Worm (Caenorhabditis elegans) whole organism, young adult: ENCODE measurements around the gene sre-2.

Experiments used
- B0019.2 ChIP-seq: fragments of 200-800 bp; sonication (Bioruptor generic); conservative IDR thresholded peaks from 2 replicates; pipeline ENCODE4 v1.3.6; 2022; ENCODE audit warnings: missing genetic modification reagents, missing genetic modification characterization, missing compliant biosample characterization
- B0035.1 ChIP-seq: sonication (generic microtip); optimal IDR thresholded peaks from 2 replicates; lab custom pipeline; 2016; ENCODE audit warnings: missing genetic modification characterization, mild to moderate bottlenecking, missing compliant biosample characterization, missing genotype, missing genetic modification reagents
- B0336.3 ChIP-seq: fragments of 200-800 bp; sonication (Bioruptor generic); IDR thresholded peaks from 2 replicates; pipeline ENCODE4 v1.3.6; 2022; ENCODE audit warnings: missing genetic modification characterization, missing compliant biosample characterization
- C17E4.6 ChIP-seq: fragments of 200-800 bp; sonication (Bioruptor generic); IDR thresholded peaks from 2 replicates; pipeline ENCODE4 v1.3.6; 2022; ENCODE audit warnings: missing genetic modification reagents, missing genetic modification characterization, missing compliant biosample characterization
- F23B12.7 ChIP-seq: sonication (generic microtip); optimal IDR thresholded peaks from 2 replicates; lab custom pipeline; 2017; ENCODE audit warnings: missing genetic modification characterization, mild to moderate bottlenecking, missing compliant biosample characterization, antibody characterized with exemption, moderate library complexity; ENCODE audit not compliant: insufficient read depth
- F33H1.4 ChIP-seq: fragments of 200-800 bp; sonication (Bioruptor generic); IDR thresholded peaks from 2 replicates; pipeline ENCODE4 v1.3.6; 2022; ENCODE audit warnings: missing genetic modification reagents, missing genetic modification characterization, missing compliant biosample characterization
- F49E8.2 ChIP-seq: sonication (generic microtip); optimal IDR thresholded peaks from 3 replicates; lab custom pipeline; 2017; ENCODE audit warnings: missing genetic modification characterization, mild to moderate bottlenecking, missing compliant biosample characterization, antibody characterized with exemption, moderate library complexity; ENCODE audit not compliant: insufficient read depth
- F55B11.4 ChIP-seq: sonication (generic microtip); optimal IDR thresholded peaks from 2 replicates; lab custom pipeline; 2016; ENCODE audit warnings: missing compliant biosample characterization, missing genetic modification characterization, borderline replicate concordance; ENCODE audit not compliant: insufficient read depth
- F57A8.1 ChIP-seq: fragments of 200-800 bp; sonication (Bioruptor generic); optimal IDR thresholded peaks from 2 replicates; lab custom pipeline; 2018; ENCODE audit warnings: mild to moderate bottlenecking, missing genetic modification characterization, moderate library complexity, missing compliant biosample characterization
- T07F8.4 ChIP-seq: sonication (generic microtip); optimal IDR thresholded peaks from 2 replicates; lab custom pipeline; 2016; ENCODE audit warnings: mild to moderate bottlenecking, missing genetic modification characterization, moderate library complexity, missing compliant biosample characterization
- T26A5.8 ChIP-seq: sonication (generic microtip); optimal IDR thresholded peaks from 2 replicates; lab custom pipeline; 2016; ENCODE audit warnings: missing genetic modification characterization, missing compliant biosample characterization
- Y53F4B.3 ChIP-seq: fragments of 200-800 bp; sonication (Bioruptor generic); IDR thresholded peaks from 2 replicates; pipeline ENCODE4 v1.3.6; 2022; ENCODE audit warnings: missing genetic modification reagents, missing genetic modification characterization, missing compliant biosample characterization
- Y53G8AR.9 ChIP-seq: fragments of 200-800 bp; sonication (Bioruptor generic); conservative IDR thresholded peaks from 2 replicates; pipeline ENCODE4 v1.3.6; 2022; ENCODE audit warnings: missing genetic modification reagents, missing genetic modification characterization, missing compliant biosample characterization
- ZK185.1 ChIP-seq: sonication (generic microtip); optimal IDR thresholded peaks from 2 replicates; lab custom pipeline; 2016; ENCODE audit warnings: mild to moderate bottlenecking, missing genetic modification characterization, missing compliant biosample characterization; ENCODE audit not compliant: poor library complexity, severe bottlenecking
- atf-7 ChIP-seq: sonication (generic microtip); optimal IDR thresholded peaks from 2 replicates; lab custom pipeline; 2017; ENCODE audit warnings: mild to moderate bottlenecking, missing genetic modification characterization, missing compliant biosample characterization
- athp-1 ChIP-seq: sonication (generic microtip); optimal IDR thresholded peaks from 2 replicates; lab custom pipeline; 2017; ENCODE audit warnings: mild to moderate bottlenecking, missing genetic modification characterization, missing compliant biosample characterization
- attf-3 ChIP-seq: fragments of 200-800 bp; sonication (Bioruptor generic); conservative IDR thresholded peaks from 2 replicates; pipeline ENCODE4 v1.3.6; 2022; ENCODE audit warnings: missing genetic modification reagents, missing genetic modification characterization, missing compliant biosample characterization
- bed-1 ChIP-seq: fragments of 200-800 bp; sonication (Bioruptor generic); IDR thresholded peaks from 2 replicates; pipeline ENCODE4 v1.3.6; 2022; ENCODE audit warnings: missing genetic modification reagents, missing genetic modification characterization, missing compliant biosample characterization
- ccch-3 ChIP-seq: fragments of 200-800 bp; sonication (Bioruptor generic); optimal IDR thresholded peaks from 2 replicates; lab custom pipeline; 2018; ENCODE audit warnings: mild to moderate bottlenecking, missing genetic modification characterization, missing compliant biosample characterization
- cebp-2 ChIP-seq: fragments of 200-800 bp; sonication (Bioruptor generic); IDR thresholded peaks from 2 replicates; pipeline ENCODE4 v1.3.6; 2022; ENCODE audit warnings: missing genetic modification characterization, missing compliant biosample characterization
- ceh-40 ChIP-seq: fragments of 200-800 bp; sonication (Bioruptor generic); IDR thresholded peaks from 2 replicates; pipeline ENCODE4 v1.3.6; 2022; ENCODE audit warnings: missing genetic modification characterization, missing compliant biosample characterization
- ceh-58 ChIP-seq: fragments of 200-800 bp; sonication (Bioruptor generic); IDR thresholded peaks from 2 replicates; pipeline ENCODE4 v1.3.6; 2022; ENCODE audit warnings: missing genetic modification characterization, missing compliant biosample characterization
- ceh-91 ChIP-seq: fragments of 200-800 bp; sonication (Bioruptor generic); IDR thresholded peaks from 2 replicates; pipeline ENCODE4 v1.3.6; 2022; ENCODE audit warnings: missing genetic modification reagents, missing genetic modification characterization, missing compliant biosample characterization
- dpl-1 ChIP-seq: fragments of 150-350 bp; optimal IDR thresholded peaks from 2 replicates; lab custom pipeline; 2014; ENCODE audit warnings: missing biosample characterization, missing genetic modification reagents, missing genetic modification characterization
- efl-1 ChIP-seq: fragments of 150-350 bp; optimal IDR thresholded peaks from 2 replicates; lab custom pipeline; 2014; ENCODE audit warnings: missing biosample characterization, missing genetic modification reagents, missing genetic modification characterization
- egrh-3 ChIP-seq: fragments of 200-800 bp; sonication (Bioruptor generic); IDR thresholded peaks from 2 replicates; pipeline ENCODE4 v1.3.6; 2022; ENCODE audit warnings: missing genetic modification reagents, missing genetic modification characterization, missing compliant biosample characterization
- ets-4 ChIP-seq: fragments of 200-800 bp; sonication (Bioruptor generic); optimal IDR thresholded peaks from 2 replicates; lab custom pipeline; 2018; ENCODE audit warnings: mild to moderate bottlenecking, missing genetic modification characterization, missing compliant biosample characterization
- fkh-3 ChIP-seq: sonication (generic microtip); optimal IDR thresholded peaks from 2 replicates; lab custom pipeline; 2016; ENCODE audit warnings: mild to moderate bottlenecking, missing genetic modification characterization, missing compliant biosample characterization
- hmg-20 ChIP-seq: fragments of 200-800 bp; sonication (Bioruptor generic); IDR thresholded peaks from 2 replicates; pipeline ENCODE4 v1.3.6; 2022; ENCODE audit warnings: missing genetic modification reagents, missing genetic modification characterization, missing compliant biosample characterization
- hsf-1 ChIP-seq: fragments of 200-800 bp; sonication (Bioruptor generic); IDR thresholded peaks from 2 replicates; pipeline ENCODE4 v1.3.6; 2022; ENCODE audit warnings: missing genetic modification reagents, missing genetic modification characterization, missing compliant biosample characterization
- let-526 ChIP-seq: fragments of 200-800 bp; sonication (Bioruptor generic); IDR thresholded peaks from 2 replicates; pipeline ENCODE4 v1.3.6; 2022; ENCODE audit warnings: missing genetic modification reagents, missing genetic modification characterization, missing compliant biosample characterization
- lin-40 ChIP-seq: sonication (generic microtip); optimal IDR thresholded peaks from 2 replicates; lab custom pipeline; 2016; ENCODE audit warnings: missing genetic modification characterization, mild to moderate bottlenecking, missing compliant biosample characterization, missing genotype, missing genetic modification reagents
- lir-1 ChIP-seq: fragments of 200-800 bp; sonication (Bioruptor generic); conservative IDR thresholded peaks from 2 replicates; pipeline ENCODE4 v1.3.6; 2022; ENCODE audit warnings: missing genetic modification reagents, missing genetic modification characterization, missing compliant biosample characterization
- lsy-27 ChIP-seq: sonication (generic microtip); optimal IDR thresholded peaks from 2 replicates; lab custom pipeline; 2017; ENCODE audit warnings: missing genetic modification characterization, mild to moderate bottlenecking, missing compliant biosample characterization, antibody characterized with exemption, missing genotype, borderline replicate concordance; ENCODE audit not compliant: insufficient read depth
- madf-6 ChIP-seq: fragments of 200-800 bp; sonication (Bioruptor generic); IDR thresholded peaks from 2 replicates; pipeline ENCODE4 v1.3.6; 2022; ENCODE audit warnings: missing genetic modification reagents, missing genetic modification characterization, missing compliant biosample characterization
- mcd-1 ChIP-seq: fragments of 200-800 bp; sonication (Bioruptor generic); IDR thresholded peaks from 2 replicates; pipeline ENCODE4 v1.3.6; 2022; ENCODE audit warnings: missing genetic modification reagents, missing genetic modification characterization, missing compliant biosample characterization
- nhr-90 ChIP-seq: sonication (generic microtip); optimal IDR thresholded peaks from 2 replicates; lab custom pipeline; 2016; ENCODE audit warnings: missing genotype, mild to moderate bottlenecking, missing genetic modification characterization, missing compliant biosample characterization
- pha-4 ChIP-seq: fragments of 150-350 bp; sonication (generic microtip); optimal IDR thresholded peaks from 2 replicates; lab custom pipeline; 2014; ENCODE audit warnings: missing biosample characterization, missing genetic modification reagents, missing genetic modification characterization
- rcor-1 ChIP-seq: fragments of 200-800 bp; sonication (Bioruptor generic); IDR thresholded peaks from 2 replicates; pipeline ENCODE4 v1.3.6; 2022; ENCODE audit warnings: missing genetic modification reagents, missing genetic modification characterization, missing compliant biosample characterization
- rec-8 ChIP-seq, 2 experiments: sonication (generic microtip); optimal IDR thresholded peaks; 2 replicates each; lab custom pipeline; 2016; ENCODE audit warnings: mild to moderate bottlenecking in 2 of 2, missing genetic modification characterization in 2 of 2, missing genetic modification reagents in 2 of 2, missing genotype in 2 of 2, missing biosample characterization in 1 of 2, missing compliant biosample characterization in 1 of 2, moderate library complexity in 1 of 2
- repo-1 ChIP-seq: sonication (generic microtip); optimal IDR thresholded peaks from 2 replicates; lab custom pipeline; 2017; ENCODE audit warnings: mild to moderate bottlenecking, missing genetic modification characterization, missing compliant biosample characterization
- snpc-1.3 ChIP-seq: sonication (generic microtip); optimal IDR thresholded peaks from 2 replicates; lab custom pipeline; 2017; ENCODE audit warnings: missing genetic modification characterization, mild to moderate bottlenecking, missing compliant biosample characterization, antibody characterized with exemption, moderate library complexity, missing genotype, missing genetic modification reagents; ENCODE audit not compliant: insufficient read depth
- sptf-2 ChIP-seq: fragments of 200-800 bp; sonication (Bioruptor generic); optimal IDR thresholded peaks from 2 replicates; lab custom pipeline; 2018; ENCODE audit warnings: mild to moderate bottlenecking, missing genetic modification characterization, missing compliant biosample characterization
- tlf-1 ChIP-seq: fragments of 200-800 bp; sonication (Bioruptor generic); optimal IDR thresholded peaks from 2 replicates; lab custom pipeline; 2018; ENCODE audit warnings: mild to moderate bottlenecking, missing genetic modification characterization, missing compliant biosample characterization
- unc-62 ChIP-seq: fragments of 150-350 bp; optimal IDR thresholded peaks from 2 replicates; lab custom pipeline; 2014; ENCODE audit warnings: missing biosample characterization, missing genetic modification reagents, missing genetic modification characterization
- ztf-18 ChIP-seq: sonication (generic microtip); optimal IDR thresholded peaks from 2 replicates; lab custom pipeline; 2016; ENCODE audit warnings: missing genotype, mild to moderate bottlenecking, missing genetic modification characterization, missing compliant biosample characterization
- ztf-22 ChIP-seq: fragments of 200-800 bp; sonication (Bioruptor generic); optimal IDR thresholded peaks from 2 replicates; lab custom pipeline; 2018; ENCODE audit warnings: mild to moderate bottlenecking, missing genetic modification characterization, moderate library complexity, missing compliant biosample characterization
- ztf-25 ChIP-seq: fragments of 200-800 bp; sonication (Bioruptor generic); IDR thresholded peaks from 2 replicates; pipeline ENCODE4 v1.3.6; 2022; ENCODE audit warnings: missing genetic modification reagents, missing genetic modification characterization, missing compliant biosample characterization
- ztf-28 ChIP-seq: fragments of 200-800 bp; sonication (Bioruptor generic); IDR thresholded peaks from 2 replicates; pipeline ENCODE4 v1.3.6; 2022; ENCODE audit warnings: missing genetic modification reagents, missing genetic modification characterization, missing compliant biosample characterization

The sre-2 gene

DNA sequence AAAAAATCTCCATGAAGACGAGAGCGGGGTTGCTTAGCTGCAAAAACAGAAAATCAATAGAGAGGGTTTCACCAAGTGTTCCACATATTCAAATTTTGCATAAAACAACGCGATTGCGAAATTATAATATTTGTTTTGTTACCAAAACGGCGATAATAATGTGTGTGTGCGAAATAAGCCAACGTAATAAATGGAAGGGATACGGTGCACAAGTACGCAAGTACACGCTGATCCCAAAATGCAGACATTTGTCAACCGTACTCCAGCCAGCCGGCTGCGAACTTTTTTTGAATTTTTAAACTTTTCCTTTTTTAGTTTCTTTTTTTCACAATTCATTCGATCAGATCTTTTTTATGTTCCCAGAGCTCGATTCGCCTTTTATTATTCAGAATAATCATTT is 22.9 kb upstream of the sre-2 start, which contains the start of gene ire-1:
TSS of gene ire-1 (minus strand) at position 44 of the 400 bp plus-strand sequence.
- TF ChIP-seq F33H1.4 (GFP tag; lab: Robert Waterston, UW) (peak; percentile 45; the same call in 1 of the 2 replicates), bed-1 (GFP tag; lab: Robert Waterston, UW) (no peak), ztf-18 (tag; lab: Kevin White, UChicago) (peak; percentile 28), ceh-58 (GFP tag; lab: Robert Waterston, UW) (no peak), lsy-27 (tag; lab: Kevin White, UChicago) (no peak), ztf-22 (GFP tag; lab: Kevin White, UChicago) (no peak), efl-1 (GFP tag; lab: Kevin White, UChicago) (no peak), fkh-3 (tag; lab: Kevin White, UChicago) (no peak), F49E8.2 (peak; percentile 63), T07F8.4 (tag; lab: Kevin White, UChicago) (no peak), lir-1 (no peak), snpc-1.3 (no peak), C17E4.6 (GFP tag; lab: Robert Waterston, UW) (no peak), B0019.2 (peak; percentile 31; the same call in 1 of the 2 replicates), attf-3 (no peak), ets-4 (no peak), egrh-3 (GFP tag; lab: Robert Waterston, UW) (no peak), rcor-1 (no peak), ztf-25 (GFP tag; lab: Robert Waterston, UW) (no peak), tlf-1 (GFP tag; lab: Kevin White, UChicago) (no peak), ztf-28 (GFP tag; lab: Robert Waterston, UW) (no peak), B0035.1 (no peak), F23B12.7 (tag; lab: Kevin White, UChicago) (peak; percentile 64), hsf-1 (GFP tag; lab: Robert Waterston, UW) (no peak), F57A8.1 (GFP tag; lab: Kevin White, UChicago) (no peak), repo-1 (tag; lab: Kevin White, UChicago) (no peak), lin-40 (tag; lab: Kevin White, UChicago) (no peak), hmg-20 (GFP tag; lab: Robert Waterston, UW) (no peak), dpl-1 (GFP tag; lab: Kevin White, UChicago) (peak; percentile 3), athp-1 (tag; lab: Kevin White, UChicago) (no peak), rec-8 (tag; optimal IDR thresholded peaks at IDR 0.05; lab: Kevin White, UChicago) (no peak), T26A5.8 (tag; lab: Kevin White, UChicago) (no peak), Y53F4B.3 (no peak), ccch-3 (GFP tag; lab: Kevin White, UChicago) (no peak), madf-6 (GFP tag; lab: Robert Waterston, UW) (peak; percentile 30; the same call in 1 of the 2 replicates), let-526 (no peak), nhr-90 (no peak), sptf-2 (GFP tag; lab: Kevin White, UChicago) (no peak), unc-62 (no peak), pha-4 (tag; lab: Kevin White, UChicago) (peak; percentile 73), atf-7 (tag; lab: Kevin White, UChicago) (no peak), B0336.3 (no peak), cebp-2 (GFP tag; lab: Robert Waterston, UW) (no peak), Y53G8AR.9 (GFP tag; lab: Robert Waterston, UW) (no peak), ceh-91 (GFP tag; lab: Robert Waterston, UW) (no peak), F55B11.4 (no peak), ceh-40 (GFP tag; lab: Robert Waterston, UW) (no peak), ZK185.1 (peak; percentile 37), mcd-1 (GFP tag; lab: Robert Waterston, UW) (no peak)
